Fruit fly (Drosophila melanogaster): Measurements from ENCODE around the gene rdx.

rdx gene

DNA sequence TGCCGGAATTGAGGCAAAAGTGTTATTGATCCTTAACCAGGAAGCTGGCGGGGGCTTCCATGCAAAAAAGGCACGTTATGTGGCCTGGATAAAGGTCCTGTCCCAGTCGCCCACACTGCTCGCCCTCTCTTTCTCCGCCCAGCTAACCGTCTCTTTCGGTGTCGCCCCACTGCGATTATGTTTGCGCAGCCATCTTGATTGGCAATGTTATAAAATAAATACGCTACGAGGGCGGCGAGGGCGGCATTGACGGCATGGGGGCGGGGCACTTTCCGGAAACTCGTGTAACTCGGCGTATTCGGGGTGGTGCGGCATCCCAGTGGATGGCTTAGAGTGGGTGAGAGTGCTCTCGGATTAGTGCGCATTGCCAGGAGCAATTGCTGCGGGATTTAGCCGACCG, 108.2 kb downstream of the rdx start (continued):
- TF ChIP-seq CG13287 (GFP tag; IDR thresholded peaks at IDR 0.05; ENCODE audit: partially characterized antibody), result no peak
- TF ChIP-seq nom (GFP tag; optimal IDR thresholded peaks at IDR 0.05), result no peak
- TF ChIP-seq chm (GFP tag; IDR thresholded peaks at IDR 0.05), result 0 out of 2 replicates have a peak, but pooled peaks have one; percentile 11
- no peak for TF ChIP-seq CG1647 (GFP tag; optimal IDR thresholded peaks at IDR 0.05)
- TF ChIP-seq CG18619 (GFP tag; optimal IDR thresholded peaks at IDR 0.05), result no peak
- TF ChIP-seq Ssrp (tag; optimal IDR thresholded peaks at IDR 0.05), result no peak
- no peak for TF ChIP-seq gcm (GFP tag; optimal IDR thresholded peaks at IDR 0.05)
- 0 out of 2 replicates have a peak, but pooled peaks have one; percentile 6 for TF ChIP-seq wdn (GFP tag; IDR thresholded peaks at IDR 0.05)
- peak; percentile 87 for TF ChIP-seq Nf-YC (tag; optimal IDR thresholded peaks at IDR 0.05)
- TF ChIP-seq z (GFP tag; IDR thresholded peaks at IDR 0.05), result no peak
- TF ChIP-seq BEAF-32 (GFP tag; optimal IDR thresholded peaks at IDR 0.05), result no peak
- TF ChIP-seq CG10431 (GFP tag; optimal IDR thresholded peaks at IDR 0.05), result no peak
- no peak for TF ChIP-seq CTCF (GFP tag; optimal IDR thresholded peaks at IDR 0.05)
- TF ChIP-seq CG10321 (GFP tag; IDR thresholded peaks at IDR 0.05), result 0 out of 2 replicates have a peak, but pooled peaks have one; percentile 50
- TF ChIP-seq CG11085 (GFP tag; IDR thresholded peaks at IDR 0.05), result no peak
- no peak for TF ChIP-seq her (GFP tag; optimal IDR thresholded peaks at IDR 0.05)
- no peak for TF ChIP-seq Sry-δ (GFP tag; optimal IDR thresholded peaks at IDR 0.05)
- no peak for TF ChIP-seq NC2β (GFP tag; optimal IDR thresholded peaks at IDR 0.05)
- TF ChIP-seq Neu2 (GFP tag; optimal IDR thresholded peaks at IDR 0.05; ENCODE audit: borderline replicate concordance), result no peak
- no peak for TF ChIP-seq odd (GFP tag; optimal IDR thresholded peaks at IDR 0.05)
- TF ChIP-seq CG18262 (tag; optimal IDR thresholded peaks at IDR 0.05), result no peak
- no peak for TF ChIP-seq emc (GFP tag; optimal IDR thresholded peaks at IDR 0.05)
- no peak for TF ChIP-seq sens-2 (GFP tag; IDR thresholded peaks at IDR 0.05)
- no peak for TF ChIP-seq Dip2 (GFP tag; IDR thresholded peaks at IDR 0.05)
- peak; percentile 77 for TF ChIP-seq Nf-YB (GFP tag; optimal IDR thresholded peaks at IDR 0.05)
- TF ChIP-seq pb (GFP tag; optimal IDR thresholded peaks at IDR 0.05), result no peak
- TF ChIP-seq CG18476 (GFP tag; optimal IDR thresholded peaks at IDR 0.05), result no peak
- no peak for TF ChIP-seq CG3407 (GFP tag; optimal IDR thresholded peaks at IDR 0.05)
- peak; percentile 46; the same call in 1 of the 2 replicates for TF ChIP-seq crol (GFP tag; IDR thresholded peaks at IDR 0.05)
- peak; percentile 8 for TF ChIP-seq ewg (GFP tag; optimal IDR thresholded peaks at IDR 0.05)
- TF ChIP-seq dati (GFP tag; IDR thresholded peaks at IDR 0.05), result no peak
- TF ChIP-seq Dip3 (GFP tag; optimal IDR thresholded peaks at IDR 0.05), result no peak
- peak; percentile 28 for TF ChIP-seq Ets65A (GFP tag)
- no peak for TF ChIP-seq inv (GFP tag; IDR thresholded peaks at IDR 0.05; ENCODE audit: partially characterized antibody)
- TF ChIP-seq chinmo (GFP tag; IDR thresholded peaks at IDR 0.05; ENCODE audit: partially characterized antibody), result no peak
- TF ChIP-seq CG9215 (GFP tag; IDR thresholded peaks at IDR 0.05), result no peak
- TF ChIP-seq abd-A (tag; optimal IDR thresholded peaks at IDR 0.05), result peak; percentile 14
- peak; percentile 31 for TF ChIP-seq CG1832 (GFP tag; optimal IDR thresholded peaks at IDR 0.05)
- no peak for TF ChIP-seq h (optimal IDR thresholded peaks at IDR 0.05)
- no peak for TF ChIP-seq tup (GFP tag; optimal IDR thresholded peaks at IDR 0.05)
- TF ChIP-seq maf-S (GFP tag; optimal IDR thresholded peaks at IDR 0.05), result no peak
- TF ChIP-seq CG7839 (tag; optimal IDR thresholded peaks at IDR 0.05), result no peak
- no peak for TF ChIP-seq CG2202 (tag; optimal IDR thresholded peaks at IDR 0.05)
- no peak for TF ChIP-seq CG7372 (GFP tag; IDR thresholded peaks at IDR 0.05)
- TF ChIP-seq nerfin-1 (tag; optimal IDR thresholded peaks at IDR 0.05), result no peak
- TF ChIP-seq Deaf1 (tag; optimal IDR thresholded peaks at IDR 0.05), result peak; percentile 35
- no peak for TF ChIP-seq row (GFP tag; IDR thresholded peaks at IDR 0.05)
- no peak for TF ChIP-seq Lhr (GFP tag; optimal IDR thresholded peaks at IDR 0.05)
- no peak for TF ChIP-seq CrebB (tag; optimal IDR thresholded peaks at IDR 0.05)
- no peak for TF ChIP-seq da (GFP tag; optimal IDR thresholded peaks at IDR 0.05)
- no peak for TF ChIP-seq grn (GFP tag; optimal IDR thresholded peaks at IDR 0.05)
- TF ChIP-seq ssp (GFP tag; IDR thresholded peaks at IDR 0.05), result no peak
- TF ChIP-seq CG6654 (GFP tag; optimal IDR thresholded peaks at IDR 0.05), result no peak

Measured in whole organism, embryonic.